Fruit fly (Drosophila melanogaster): Measurements from ENCODE around the gene nAChRalpha5.

DNA sequence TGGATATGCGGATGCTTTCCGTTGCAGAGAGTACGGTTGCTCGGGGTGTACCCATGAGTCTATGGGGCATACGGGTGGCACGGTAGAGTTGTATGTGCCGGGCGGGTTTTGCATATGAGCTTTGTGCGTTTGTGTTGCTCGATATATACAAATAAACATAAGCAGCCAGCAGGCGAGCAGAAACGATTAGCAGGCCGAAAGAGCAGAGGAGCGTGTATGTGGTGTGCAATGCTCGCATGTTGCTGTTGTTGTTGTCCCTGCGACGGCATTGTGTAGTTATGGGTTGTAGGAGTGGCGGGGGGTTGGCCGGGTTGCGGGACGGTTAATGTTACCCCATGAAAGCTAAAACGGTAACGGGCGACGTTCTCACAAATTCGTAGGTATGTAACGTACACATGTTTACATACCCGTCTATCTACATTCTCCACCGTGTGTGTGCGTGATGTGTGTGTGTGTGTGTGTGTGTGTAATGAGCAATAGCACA, 18.3 kb upstream of the nAChRalpha5 start:
- TF ChIP-seq kay (GFP tag; ENCODE audit: borderline replicate concordance) = no peak
- no peak for TF ChIP-seq tj (GFP tag; optimal IDR thresholded peaks at IDR 0.05)
- TF ChIP-seq cic (GFP tag; optimal IDR thresholded peaks at IDR 0.05) = no peak
- TF ChIP-seq CG12768 (GFP tag; optimal IDR thresholded peaks at IDR 0.05) = no peak
